Worm (Caenorhabditis elegans) whole organism, young adult: ENCODE results near the gene cyh-1.

ENCODE experiments used
- B0336.3 ChIP-seq: fragments of 200-800 bp; sonication (Bioruptor generic); IDR thresholded peaks from 2 replicates; pipeline ENCODE4 v1.3.6; 2022; ENCODE audit warnings: missing genetic modification characterization, missing compliant biosample characterization
- C17E4.6 ChIP-seq: fragments of 200-800 bp; sonication (Bioruptor generic); IDR thresholded peaks from 2 replicates; pipeline ENCODE4 v1.3.6; 2022; ENCODE audit warnings: missing genetic modification reagents, missing genetic modification characterization, missing compliant biosample characterization
- F10E7.11 ChIP-seq: sonication (generic microtip); optimal IDR thresholded peaks from 2 replicates; lab custom pipeline; 2017; ENCODE audit warnings: mild to moderate bottlenecking, missing genetic modification characterization, moderate library complexity, missing compliant biosample characterization
- F22D6.2 ChIP-seq: sonication (generic microtip); optimal IDR thresholded peaks from 2 replicates; lab custom pipeline; 2016; ENCODE audit warnings: mild to moderate bottlenecking, missing genetic modification characterization, missing compliant biosample characterization
- F23B12.7 ChIP-seq: sonication (generic microtip); optimal IDR thresholded peaks from 2 replicates; lab custom pipeline; 2017; ENCODE audit warnings: missing genetic modification characterization, mild to moderate bottlenecking, missing compliant biosample characterization, antibody characterized with exemption, moderate library complexity; ENCODE audit not compliant: insufficient read depth
- F33H1.4 ChIP-seq: fragments of 200-800 bp; sonication (Bioruptor generic); IDR thresholded peaks from 2 replicates; pipeline ENCODE4 v1.3.6; 2022; ENCODE audit warnings: missing genetic modification reagents, missing genetic modification characterization, missing compliant biosample characterization
- F37B4.10 ChIP-seq: fragments of 200-800 bp; sonication (Bioruptor generic); IDR thresholded peaks from 2 replicates; pipeline ENCODE4 v1.3.6; 2022; ENCODE audit warnings: missing genetic modification characterization, missing compliant biosample characterization
- F39B2.1 ChIP-seq: fragments of 200-800 bp; sonication (Bioruptor generic); IDR thresholded peaks from 2 replicates; pipeline ENCODE4 v1.3.6; 2022; ENCODE audit warnings: missing genetic modification reagents, missing genetic modification characterization, missing compliant biosample characterization
- F52B5.7 ChIP-seq: sonication (generic microtip); optimal IDR thresholded peaks from 2 replicates; lab custom pipeline; 2016; ENCODE audit warnings: mild to moderate bottlenecking, missing genetic modification characterization, missing compliant biosample characterization
- F57A8.1 ChIP-seq: fragments of 200-800 bp; sonication (Bioruptor generic); optimal IDR thresholded peaks from 2 replicates; lab custom pipeline; 2018; ENCODE audit warnings: mild to moderate bottlenecking, missing genetic modification characterization, moderate library complexity, missing compliant biosample characterization
- K11D2.4 ChIP-seq: fragments of 200-800 bp; sonication (Bioruptor generic); IDR thresholded peaks from 2 replicates; pipeline ENCODE4 v1.3.6; 2022; ENCODE audit warnings: missing genetic modification reagents, missing genetic modification characterization, missing compliant biosample characterization
- K12H6.12 ChIP-seq: fragments of 200-800 bp; sonication (Bioruptor generic); optimal IDR thresholded peaks from 2 replicates; lab custom pipeline; 2018; ENCODE audit warnings: mild to moderate bottlenecking, missing genetic modification characterization, missing compliant biosample characterization
- Y53F4B.3 ChIP-seq: fragments of 200-800 bp; sonication (Bioruptor generic); IDR thresholded peaks from 2 replicates; pipeline ENCODE4 v1.3.6; 2022; ENCODE audit warnings: missing genetic modification reagents, missing genetic modification characterization, missing compliant biosample characterization
- ZK185.1 ChIP-seq: sonication (generic microtip); optimal IDR thresholded peaks from 2 replicates; lab custom pipeline; 2016; ENCODE audit warnings: mild to moderate bottlenecking, missing genetic modification characterization, missing compliant biosample characterization; ENCODE audit not compliant: poor library complexity, severe bottlenecking
- ama-1 ChIP-seq, 3 experiments: fragments of 150-350 bp in 1 of 3; sonication (generic microtip) in 2 of 3; optimal IDR thresholded peaks; 2 replicates each; lab custom pipeline; 2014 to 2018; ENCODE audit warnings: missing biosample characterization in 2 of 3, missing genetic modification characterization in 2 of 3, missing genetic modification reagents in 2 of 3
- aptf-3 ChIP-seq: fragments of 200-800 bp; sonication (Bioruptor generic); IDR thresholded peaks from 2 replicates; pipeline ENCODE4 v1.3.6; 2022; ENCODE audit warnings: missing genetic modification characterization, missing compliant biosample characterization
- athp-1 ChIP-seq: sonication (generic microtip); optimal IDR thresholded peaks from 2 replicates; lab custom pipeline; 2017; ENCODE audit warnings: mild to moderate bottlenecking, missing genetic modification characterization, missing compliant biosample characterization
- bed-1 ChIP-seq: fragments of 200-800 bp; sonication (Bioruptor generic); IDR thresholded peaks from 2 replicates; pipeline ENCODE4 v1.3.6; 2022; ENCODE audit warnings: missing genetic modification reagents, missing genetic modification characterization, missing compliant biosample characterization
- ceh-27 ChIP-seq: fragments of 200-800 bp; sonication (Bioruptor generic); optimal IDR thresholded peaks from 2 replicates; lab custom pipeline; 2018; ENCODE audit warnings: mild to moderate bottlenecking, missing genetic modification characterization, moderate library complexity, missing compliant biosample characterization
- fkh-3 ChIP-seq: sonication (generic microtip); optimal IDR thresholded peaks from 2 replicates; lab custom pipeline; 2016; ENCODE audit warnings: mild to moderate bottlenecking, missing genetic modification characterization, missing compliant biosample characterization
- him-1 ChIP-seq: sonication (generic microtip); optimal IDR thresholded peaks from 2 replicates; lab custom pipeline; 2016; ENCODE audit warnings: missing genotype, missing genetic modification reagents, missing genetic modification characterization, missing compliant biosample characterization
- hlh-26 ChIP-seq: fragments of 200-800 bp; sonication (Bioruptor generic); conservative IDR thresholded peaks from 2 replicates; pipeline ENCODE4 v1.3.6; 2022; ENCODE audit warnings: missing genetic modification reagents, missing genetic modification characterization, missing compliant biosample characterization
- hmg-1.2 ChIP-seq: fragments of 200-800 bp; sonication (Bioruptor generic); IDR thresholded peaks from 2 replicates; pipeline ENCODE4 v1.3.6; 2022; ENCODE audit warnings: missing genetic modification reagents, missing genetic modification characterization, missing compliant biosample characterization
- hrde-1 ChIP-seq: sonication (generic microtip); optimal IDR thresholded peaks from 2 replicates; lab custom pipeline; 2016; ENCODE audit warnings: missing genetic modification characterization, mild to moderate bottlenecking, missing compliant biosample characterization, moderate library complexity, missing genotype, missing genetic modification reagents, borderline replicate concordance
- lag-1 ChIP-seq: fragments of 200-800 bp; sonication (Bioruptor generic); IDR thresholded peaks from 2 replicates; pipeline ENCODE4 v1.3.6; 2022; ENCODE audit warnings: missing genetic modification reagents, missing genetic modification characterization, missing compliant biosample characterization
- lin-26 ChIP-seq: fragments of 200-800 bp; sonication (Bioruptor generic); IDR thresholded peaks from 2 replicates; pipeline ENCODE4 v1.3.6; 2022; ENCODE audit warnings: missing genetic modification reagents, missing genetic modification characterization, missing compliant biosample characterization
- lin-54 ChIP-seq: fragments of 200-800 bp; sonication (Bioruptor generic); optimal IDR thresholded peaks from 2 replicates; lab custom pipeline; 2018; ENCODE audit warnings: mild to moderate bottlenecking, missing genetic modification characterization, missing compliant biosample characterization
- madf-10 ChIP-seq: sonication (generic microtip); optimal IDR thresholded peaks from 2 replicates; lab custom pipeline; 2016; ENCODE audit warnings: mild to moderate bottlenecking, missing genetic modification characterization, missing compliant biosample characterization
- mel-28 ChIP-seq: sonication (generic microtip); optimal IDR thresholded peaks from 2 replicates; lab custom pipeline; 2016; ENCODE audit warnings: borderline replicate concordance, mild to moderate bottlenecking, missing genetic modification characterization, missing compliant biosample characterization
- nfya-2 ChIP-seq: fragments of 200-800 bp; sonication (Bioruptor generic); IDR thresholded peaks from 2 replicates; pipeline ENCODE4 v1.3.6; 2022; ENCODE audit warnings: missing genetic modification reagents, missing genetic modification characterization, missing compliant biosample characterization
- nhr-179 ChIP-seq: sonication (generic microtip); optimal IDR thresholded peaks from 2 replicates; lab custom pipeline; 2016; ENCODE audit warnings: mild to moderate bottlenecking, missing genetic modification characterization, missing compliant biosample characterization
- nhr-80 ChIP-seq: sonication (generic microtip); optimal IDR thresholded peaks from 2 replicates; lab custom pipeline; 2016; ENCODE audit warnings: missing genetic modification characterization, missing compliant biosample characterization
- pha-4 ChIP-seq: fragments of 150-350 bp; sonication (generic microtip); optimal IDR thresholded peaks from 2 replicates; lab custom pipeline; 2014; ENCODE audit warnings: missing biosample characterization, missing genetic modification reagents, missing genetic modification characterization
- rec-8 ChIP-seq, 2 experiments: sonication (generic microtip); optimal IDR thresholded peaks; 2 replicates each; lab custom pipeline; 2016; ENCODE audit warnings: mild to moderate bottlenecking in 2 of 2, missing genetic modification characterization in 2 of 2, missing genetic modification reagents in 2 of 2, missing genotype in 2 of 2, missing biosample characterization in 1 of 2, missing compliant biosample characterization in 1 of 2, moderate library complexity in 1 of 2
- sdz-38 ChIP-seq: sonication (generic microtip); optimal IDR thresholded peaks from 2 replicates; lab custom pipeline; 2016; ENCODE audit warnings: missing genotype, missing genetic modification characterization, missing compliant biosample characterization
- snpc-4 ChIP-seq, 5 experiments: fragments of 150-350 bp in 1 of 5; sonication (generic microtip) in 4 of 5; optimal IDR thresholded peaks; 2 replicates each; lab custom pipeline; 2014 to 2018; ENCODE audit warnings: missing genetic modification characterization in 5 of 5, missing biosample characterization in 3 of 5, antibody characterized with exemption in 2 of 5, mild to moderate bottlenecking in 2 of 5, missing compliant biosample characterization in 2 of 5, missing genotype in 2 of 5, moderate library complexity in 2 of 5, missing genetic modification reagents in 1 of 5
- sptf-2 ChIP-seq: fragments of 200-800 bp; sonication (Bioruptor generic); optimal IDR thresholded peaks from 2 replicates; lab custom pipeline; 2018; ENCODE audit warnings: mild to moderate bottlenecking, missing genetic modification characterization, missing compliant biosample characterization
- unc-130 ChIP-seq: sonication (generic microtip); optimal IDR thresholded peaks from 2 replicates; lab custom pipeline; 2016; ENCODE audit warnings: missing genetic modification reagents, missing genetic modification characterization, missing compliant biosample characterization
- unc-62 ChIP-seq: fragments of 150-350 bp; optimal IDR thresholded peaks from 2 replicates; lab custom pipeline; 2014; ENCODE audit warnings: missing biosample characterization, missing genetic modification reagents, missing genetic modification characterization
- xnd-1 ChIP-seq: sonication (generic microtip); optimal IDR thresholded peaks from 2 replicates; lab custom pipeline; 2016; ENCODE audit warnings: missing genotype, missing genetic modification reagents, missing genetic modification characterization, missing compliant biosample characterization
- ztf-3 ChIP-seq: fragments of 200-800 bp; sonication (Bioruptor generic); optimal IDR thresholded peaks from 2 replicates; lab custom pipeline; 2018; ENCODE audit warnings: mild to moderate bottlenecking, missing genetic modification characterization, missing compliant biosample characterization
- ztf-6 ChIP-seq: fragments of 200-800 bp; sonication (Bioruptor generic); IDR thresholded peaks from 2 replicates; pipeline ENCODE4 v1.3.6; 2022; ENCODE audit warnings: missing genetic modification reagents, missing genetic modification characterization, missing compliant biosample characterization

The cyh-1 gene

ce11 chrII:3515384-3516053 lies 10.7 kb downstream of the cyh-1 start, which contains the start of the genes Y49F6B.14 and clec-125:
TSS of gene Y49F6B.14 (minus strand) at chrII:3515484.
TSS of gene clec-125 (plus strand) at chrII:3516003.
- TF ChIP-seq hmg-1.2 (GFP tag; lab: Robert Waterston, UW) (peak; percentile 75), ZK185.1 (tag; lab: Kevin White, UChicago) (no peak), C17E4.6 (GFP tag; lab: Robert Waterston, UW) (no peak), mel-28 (tag; lab: Kevin White, UChicago) (no peak), ceh-27 (no peak), rec-8 (tag; optimal IDR thresholded peaks at IDR 0.05; lab: Kevin White, UChicago) (no peak), ztf-3 (no peak), K11D2.4 (GFP tag; lab: Robert Waterston, UW) (no peak), sdz-38 (tag; lab: Kevin White, UChicago) (no peak)
- TF ChIP-seq, all 124 proteins: peak for 1

DNA sequence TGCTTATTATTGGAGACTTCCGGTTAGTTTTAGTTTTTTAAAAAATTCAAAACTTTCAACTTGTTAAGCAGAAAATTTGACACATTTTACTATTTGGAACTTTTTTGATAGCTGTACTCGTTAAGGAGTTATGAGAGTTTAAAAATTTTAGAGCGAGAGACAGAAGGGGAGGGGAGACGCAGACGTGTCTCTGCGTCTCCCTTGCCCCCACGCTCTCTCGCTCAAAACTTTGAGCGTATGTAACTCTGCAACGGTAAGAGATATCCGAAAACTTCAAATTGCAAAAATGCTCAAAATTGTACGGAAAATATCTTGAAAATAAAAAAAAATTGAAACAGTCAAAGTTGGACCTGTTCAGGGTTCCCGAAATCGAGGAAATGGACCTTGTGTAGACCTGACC lies 11.4 kb downstream of the cyh-1 start:
- TF ChIP-seq F39B2.1 (GFP tag; lab: Robert Waterston, UW) (no peak), hmg-1.2 (GFP tag; lab: Robert Waterston, UW) (peak; percentile 90)

- TF ChIP-seq nfya-2 (GFP tag; lab: Robert Waterston, UW) (no peak), lag-1 (GFP tag; lab: Robert Waterston, UW) (no peak), unc-130 (GFP tag; lab: Kevin White, UChicago) (peak; percentile 80), Y53F4B.3 (no peak), hlh-26 (GFP tag; lab: Robert Waterston, UW) (no peak), F23B12.7 (tag; lab: Kevin White, UChicago) (peak; percentile 76), F33H1.4 (GFP tag; lab: Robert Waterston, UW) (peak; percentile 42), nhr-80 (tag; lab: Kevin White, UChicago) (peak; percentile 69), F37B4.10 (GFP tag; lab: Robert Waterston, UW) (0 out of 2 replicates have a peak, but pooled peaks have one; percentile 10), sptf-2 (peak; percentile 28), snpc-4 (GFP tag; optimal IDR thresholded peaks at IDR 0.05; lab: Kevin White, UChicago) (peak; percentile 75), snpc-4 (tag; optimal IDR thresholded peaks at IDR 0.05; lab: Kevin White, UChicago) (peak; percentile 50 to 85 (median 82)), B0336.3 (peak; percentile 91), madf-10 (tag; lab: Kevin White, UChicago) (peak; percentile 87), ztf-6 (peak; percentile 80), nhr-179 (tag; lab: Kevin White, UChicago) (peak; percentile 53), F39B2.1 (GFP tag; lab: Robert Waterston, UW) (no peak), aptf-3 (GFP tag; lab: Robert Waterston, UW) (no peak), F22D6.2 (tag; lab: Kevin White, UChicago) (peak; percentile 72), him-1 (peak; percentile 87), pha-4 (tag; lab: Kevin White, UChicago) (peak; percentile 11), K12H6.12 (tag; lab: Kevin White, UChicago) (peak; percentile 62), lin-54 (peak; percentile 75), athp-1 (peak; percentile 87), unc-62 (no peak), ama-1 (optimal IDR thresholded peaks at IDR 0.05; lab: Kevin White, UChicago) (no peak), ama-1 (GFP tag; optimal IDR thresholded peaks at IDR 0.05; lab: Kevin White, UChicago) (peak; percentile 30 to 71), F57A8.1 (GFP tag; lab: Kevin White, UChicago) (peak; percentile 54), bed-1 (GFP tag; lab: Robert Waterston, UW) (no peak), hrde-1 (tag; lab: Kevin White, UChicago) (peak; percentile 56), mel-28 (tag; lab: Kevin White, UChicago) (no peak), fkh-3 (peak; percentile 42), lin-26 (peak; percentile 87), xnd-1 (peak; percentile 26), F52B5.7 (tag; lab: Kevin White, UChicago) (peak; percentile 51), F10E7.11 (no peak)
Observed at ce11 chrII:3518961-3519544, 14.2 kb downstream of the cyh-1 start, which contains the start of gene clec-126. TSS of gene clec-126 (plus strand) at chrII:3519494.
